Worm (Caenorhabditis elegans) whole organism, L2 larva: ENCODE results near the gene affl-2.

ENCODE experiments used
- R02D3.7 ChIP-seq: fragments of 150-350 bp; optimal IDR thresholded peaks from 2 replicates; lab custom pipeline; 2014; ENCODE audit warnings: missing biosample characterization, missing genetic modification characterization
- alr-1 ChIP-seq: fragments of 150-350 bp; optimal IDR thresholded peaks from 2 replicates; lab custom pipeline; 2014; ENCODE audit warnings: missing biosample characterization, missing genetic modification characterization
- elt-3 ChIP-seq: sonication (generic microtip); optimal IDR thresholded peaks from 2 replicates; lab custom pipeline; 2017; ENCODE audit warnings: missing biosample characterization, missing genetic modification characterization
- lin-39 ChIP-seq: fragments of 150-350 bp; optimal IDR thresholded peaks from 2 replicates; lab custom pipeline; 2014; ENCODE audit warnings: missing biosample characterization, missing genetic modification reagents, missing genetic modification characterization
- nhr-11 ChIP-seq: fragments of 150-350 bp; optimal IDR thresholded peaks from 2 replicates; lab custom pipeline; 2014; ENCODE audit warnings: missing biosample characterization, missing genetic modification characterization

ce11 chrIII:475154-475553, 40.5 kb downstream of the affl-2 start, which contains the start of gene mat-3:
- no peak for TF ChIP-seq elt-3 (tag; lab: Kevin White, UChicago)
- no peak for TF ChIP-seq R02D3.7 (tag; lab: Kevin White, UChicago)
- no peak for TF ChIP-seq lin-39 (tag; lab: Kevin White, UChicago)
- TF ChIP-seq alr-1 (tag; lab: Kevin White, UChicago), result no peak
- no peak for TF ChIP-seq nhr-11 (tag; lab: Kevin White, UChicago)
